Worm (Caenorhabditis elegans) whole organism, L1 larva: ENCODE data around the gene srh-42.

ENCODE experiments used
- ama-1 ChIP-seq: fragments of 150-350 bp; optimal IDR thresholded peaks from 2 replicates; lab custom pipeline; 2014
- dpl-1 ChIP-seq, 3 experiments: fragments of 150-350 bp in 2 of 3; sonication (generic microtip) in 1 of 3; optimal IDR thresholded peaks; 2 replicates each; lab custom pipeline; 2014 to 2017; ENCODE audit warnings: missing biosample characterization in 3 of 3, missing genetic modification characterization in 3 of 3, missing genetic modification reagents in 3 of 3
- elt-3 ChIP-seq, 6 experiments: fragments of 150-350 bp in 1 of 6; sonication (generic microtip); optimal IDR thresholded peaks; 2 replicates each; lab custom pipeline; 2017 to 2018; ENCODE audit warnings: missing biosample characterization in 6 of 6, missing genetic modification characterization in 6 of 6, inconsistent platforms in 1 of 6
- grh-1 ChIP-seq: fragments of 200-800 bp; sonication (Bioruptor generic); IDR thresholded peaks from 2 replicates; pipeline ENCODE4 v1.3.6; 2022; ENCODE audit warnings: missing genetic modification reagents, missing genetic modification characterization, missing compliant biosample characterization
- nhr-19 ChIP-seq: fragments of 200-800 bp; sonication (Bioruptor generic); conservative IDR thresholded peaks from 2 replicates; pipeline ENCODE4 v1.3.6; 2022; ENCODE audit warnings: missing genetic modification characterization, missing compliant biosample characterization
- nhr-237 ChIP-seq: fragments of 150-350 bp; optimal IDR thresholded peaks from 2 replicates; lab custom pipeline; 2014; ENCODE audit warnings: missing biosample characterization, missing genetic modification characterization
- nhr-28 ChIP-seq: fragments of 150-350 bp; optimal IDR thresholded peaks from 2 replicates; lab custom pipeline; 2014; ENCODE audit warnings: missing biosample characterization, missing genetic modification characterization
- nhr-76 ChIP-seq: sonication (generic microtip); optimal IDR thresholded peaks from 2 replicates; lab custom pipeline; 2017; ENCODE audit warnings: missing biosample characterization, missing genetic modification characterization
- pag-3 ChIP-seq: sonication (generic microtip); optimal IDR thresholded peaks from 2 replicates; lab custom pipeline; 2017; ENCODE audit warnings: missing genetic modification characterization, mild to moderate bottlenecking, missing compliant biosample characterization, antibody characterized with exemption, borderline replicate concordance; ENCODE audit not compliant: insufficient read depth
- pqm-1 ChIP-seq: sonication (generic microtip); optimal IDR thresholded peaks from 3 replicates; lab custom pipeline; 2017; ENCODE audit warnings: missing biosample characterization, missing genetic modification characterization
- unc-62 ChIP-seq: fragments of 150-350 bp; optimal IDR thresholded peaks from 2 replicates; lab custom pipeline; 2014; ENCODE audit warnings: missing biosample characterization, missing genetic modification reagents, missing genetic modification characterization
- ztf-11 ChIP-seq, 2 experiments: sonication (generic microtip); optimal IDR thresholded peaks; 2 replicates each; lab custom pipeline; 2016 to 2017; ENCODE audit warnings: missing genetic modification characterization in 2 of 2, missing biosample characterization in 1 of 2, missing compliant biosample characterization in 1 of 2

ce11 chrII:14321225-14321624, 32.4 kb upstream of the srh-42 start:
- TF ChIP-seq nhr-19 (GFP tag; lab: Robert Waterston, UW) = no peak
- no peak for TF ChIP-seq ztf-11 (tag; optimal IDR thresholded peaks at IDR 0.05; lab: Kevin White, UChicago)
- no peak for TF ChIP-seq pag-3 (tag; lab: Kevin White, UChicago)
- no peak for TF ChIP-seq unc-62 (GFP tag; lab: Kevin White, UChicago)
- peak in 1 of 3 experiments; percentile 22 for TF ChIP-seq dpl-1 (GFP tag; optimal IDR thresholded peaks at IDR 0.05; lab: Kevin White, UChicago)
- TF ChIP-seq pqm-1 (tag; lab: Kevin White, UChicago) = no peak
- TF ChIP-seq nhr-28 (tag; lab: Kevin White, UChicago) = no peak
- TF ChIP-seq nhr-76 (tag; lab: Kevin White, UChicago) = no peak
- no peak for TF ChIP-seq ama-1
- no peak for TF ChIP-seq elt-3 (tag; optimal IDR thresholded peaks at IDR 0.05; lab: Kevin White, UChicago)
- TF ChIP-seq nhr-237 = no peak
- no peak for TF ChIP-seq grh-1 (GFP tag; lab: Robert Waterston, UW)
